Fruit fly (Drosophila melanogaster): Measurements from ENCODE around the gene CG7988.
A peak's percentile ranks its signal among the peaks of the same experiment; 100 is the strongest.

Gene CG7988

dm6 chr3R:18242089-18242955 is 22.0 kb downstream of the CG7988 start, which contains the start of the genes CG7156 and 14-3-3epsilon (continued):
- TF ChIP-seq usp (GFP tag; optimal IDR thresholded peaks at IDR 0.05) = no peak
- no peak for TF ChIP-seq CG6683 (GFP tag; optimal IDR thresholded peaks at IDR 0.05)
- no peak for TF ChIP-seq caup (GFP tag; optimal IDR thresholded peaks at IDR 0.05; ENCODE audit: severe bottlenecking)
- TF ChIP-seq CG12942 (GFP tag; optimal IDR thresholded peaks at IDR 0.05) = peak; percentile 16
- no peak for TF ChIP-seq CG11695 (GFP tag; IDR thresholded peaks at IDR 0.05)
- no peak for TF ChIP-seq fd64A (GFP tag; optimal IDR thresholded peaks at IDR 0.05)
- TF ChIP-seq CG4282 (GFP tag; optimal IDR thresholded peaks at IDR 0.05) = peak; percentile 9
- TF ChIP-seq YL-1 (GFP tag; optimal IDR thresholded peaks at IDR 0.05) = peak; percentile 18
- TF ChIP-seq CG18011 (GFP tag; optimal IDR thresholded peaks at IDR 0.05) = peak; percentile 45
- peak; percentile 16 for TF ChIP-seq tap (tag; optimal IDR thresholded peaks at IDR 0.05)
- TF ChIP-seq chinmo (GFP tag; IDR thresholded peaks at IDR 0.05; ENCODE audit: partially characterized antibody) = no peak
- TF ChIP-seq CG11696 (GFP tag; IDR thresholded peaks at IDR 0.05) = no peak
- TF ChIP-seq CG10147 (GFP tag; optimal IDR thresholded peaks at IDR 0.05) = no peak
- peak; percentile 55 for TF ChIP-seq inv (GFP tag; IDR thresholded peaks at IDR 0.05; ENCODE audit: partially characterized antibody)
- no peak for TF ChIP-seq CG1024 (GFP tag; IDR thresholded peaks at IDR 0.05)
- 0 out of 3 replicates have a peak, but pooled peaks have one; percentile 37 for TF ChIP-seq zfh1 (GFP tag; IDR thresholded peaks at IDR 0.05)
- TF ChIP-seq ranshi (GFP tag; IDR thresholded peaks at IDR 0.05) = peak; percentile 50; the same call in 1 of the 2 replicates
- TF ChIP-seq dmrt11E (tag; optimal IDR thresholded peaks at IDR 0.05) = peak; percentile 68
- no peak for TF ChIP-seq NK7.1 (GFP tag; optimal IDR thresholded peaks at IDR 0.05)
- no peak for TF ChIP-seq CG6654 (GFP tag; optimal IDR thresholded peaks at IDR 0.05)
- TF ChIP-seq CG14667 (GFP tag; IDR thresholded peaks at IDR 0.05) = no peak
- 0 out of 2 replicates have a peak, but pooled peaks have one; percentile 24 for TF ChIP-seq H2.0 (GFP tag; IDR thresholded peaks at IDR 0.05)
- TF ChIP-seq CG17361 (GFP tag; IDR thresholded peaks at IDR 0.05) = peak; percentile 73; the same call in 2 of the 3 replicates
- TF ChIP-seq gro (GFP tag; optimal IDR thresholded peaks at IDR 0.05) = no peak
- TF ChIP-seq crc (GFP tag; optimal IDR thresholded peaks at IDR 0.05) = no peak
- no peak for TF ChIP-seq fd96Cb (tag; optimal IDR thresholded peaks at IDR 0.05)
- TF ChIP-seq lmd (GFP tag; IDR thresholded peaks at IDR 0.05) = no peak
- TF ChIP-seq nau (GFP tag; optimal IDR thresholded peaks at IDR 0.05) = no peak
- TF ChIP-seq wdn (GFP tag; IDR thresholded peaks at IDR 0.05) = no peak
- peak; percentile 77 for TF ChIP-seq Jarid2 (GFP tag; optimal IDR thresholded peaks at IDR 0.05)
- 0 out of 2 replicates have a peak, but pooled peaks have one; percentile 32 for TF ChIP-seq hbn (GFP tag; IDR thresholded peaks at IDR 0.05; ENCODE audit: partially characterized antibody)
- peak; percentile 14 for TF ChIP-seq Mes4 (GFP tag; optimal IDR thresholded peaks at IDR 0.05)
- TF ChIP-seq CG10209 (GFP tag; optimal IDR thresholded peaks at IDR 0.05) = peak; percentile 1
- TF ChIP-seq lola (GFP tag; optimal IDR thresholded peaks at IDR 0.05) = peak in 1 of 3 experiments; percentile 57
- TF ChIP-seq CG16863 (GFP tag; optimal IDR thresholded peaks at IDR 0.05) = peak; percentile 4
- TF ChIP-seq bab2 (GFP tag; optimal IDR thresholded peaks at IDR 0.05) = peak; percentile 39
- peak; percentile 71 for TF ChIP-seq Abd-B (GFP tag; optimal IDR thresholded peaks at IDR 0.05)
- no peak for TF ChIP-seq C15 (GFP tag; IDR thresholded peaks at IDR 0.05)
- peak; percentile 65 for TF ChIP-seq slbo (GFP tag; IDR thresholded peaks at IDR 0.05)
- peak; percentile 41; the same call in 1 of the 2 replicates for TF ChIP-seq ap (GFP tag; IDR thresholded peaks at IDR 0.05)
- peak; percentile 60 for TF ChIP-seq Xrp1 (GFP tag; IDR thresholded peaks at IDR 0.05)
- TF ChIP-seq lilli (GFP tag; optimal IDR thresholded peaks at IDR 0.05) = peak; percentile 59
- TF ChIP-seq CG4730 (GFP tag; IDR thresholded peaks at IDR 0.05) = no peak
- peak; percentile 22; the same call in 1 of the 3 replicates for TF ChIP-seq tgo (GFP tag; IDR thresholded peaks at IDR 0.05)
- no peak for TF ChIP-seq Oaz (GFP tag; IDR thresholded peaks at IDR 0.05)
- no peak for TF ChIP-seq CG11085 (GFP tag; IDR thresholded peaks at IDR 0.05)
- no peak for TF ChIP-seq sima (GFP tag; optimal IDR thresholded peaks at IDR 0.05)
- TF ChIP-seq BtbVII (GFP tag; optimal IDR thresholded peaks at IDR 0.05) = peak; percentile 25
- TF ChIP-seq CG13624 (GFP tag; optimal IDR thresholded peaks at IDR 0.05) = peak; percentile 9

Measured in whole organism, embryonic.